Fruit fly (Drosophila melanogaster) S2 (cell line): Measurements from ENCODE around the gene PolI.

Source experiments
- CG8478 ChIP-seq: fragments of >200 bp; optimal IDR thresholded peaks from 2 replicates; lab custom pipeline; 2018
- CTCF ChIP-seq, 2 experiments: fragments of >200 bp; optimal IDR thresholded peaks; 2 replicates each; lab custom pipeline; 2018

The PolI gene

dm6 chr3R:8208378-8209021 lies 24.8 kb upstream of the PolI start:
- TF ChIP-seq CTCF (optimal IDR thresholded peaks at IDR 0.05; lab: Kevin White, UChicago) (no peak), CG8478 (lab: Kevin White, UChicago) (no peak)

dm6 chr3R:8210837-8211488 lies 22.3 kb upstream of the PolI start:
- no peak for TF ChIP-seq CTCF (optimal IDR thresholded peaks at IDR 0.05; lab: Kevin White, UChicago)
- TF ChIP-seq CG8478 (lab: Kevin White, UChicago), result no peak

- TF ChIP-seq CTCF (optimal IDR thresholded peaks at IDR 0.05; lab: Kevin White, UChicago) (no peak), CG8478 (lab: Kevin White, UChicago) (no peak)
These were observed 20.7 kb upstream of the PolI start for dm6 chr3R:8212594-8212993.

dm6 chr3R:8215528-8216189 lies 17.6 kb upstream of the PolI start:
- TF ChIP-seq CG8478 (lab: Kevin White, UChicago) (no peak), CTCF (optimal IDR thresholded peaks at IDR 0.05; lab: Kevin White, UChicago) (no peak)

- TF ChIP-seq CTCF (optimal IDR thresholded peaks at IDR 0.05; lab: Kevin White, UChicago), result no peak
- TF ChIP-seq CG8478 (lab: Kevin White, UChicago), result no peak
These were observed 15.6 kb upstream of the PolI start, which contains the start of gene CG7800 for dm6 chr3R:8217727-8218126. Gene CG7800, plus strand, starts transcription at chr3R:8217957.

- TF ChIP-seq CTCF (optimal IDR thresholded peaks at IDR 0.05; lab: Kevin White, UChicago) (no peak), CG8478 (lab: Kevin White, UChicago) (no peak)
These were observed 13.4 kb upstream of the PolI start, which contains the start of gene CG18249 for dm6 chr3R:8219891-8220290. Gene CG18249, plus strand, starts transcription at chr3R:8220146.

dm6 chr3R:8223074-8223597 lies 10.2 kb upstream of the PolI start:
- TF ChIP-seq CTCF (optimal IDR thresholded peaks at IDR 0.05; lab: Kevin White, UChicago) (no peak), CG8478 (lab: Kevin White, UChicago) (no peak)

- TF ChIP-seq CG8478 (lab: Kevin White, UChicago) (no peak), CTCF (optimal IDR thresholded peaks at IDR 0.05; lab: Kevin White, UChicago) (no peak)
These were observed 8.4 kb upstream of the PolI start for dm6 chr3R:8224726-8225460.

- no peak for TF ChIP-seq CTCF (optimal IDR thresholded peaks at IDR 0.05; lab: Kevin White, UChicago)
- no peak for TF ChIP-seq CG8478 (lab: Kevin White, UChicago)
These were observed 7.8 kb upstream of the PolI start for dm6 chr3R:8225461-8225971.

- TF ChIP-seq CTCF (optimal IDR thresholded peaks at IDR 0.05; lab: Kevin White, UChicago), result no peak
- TF ChIP-seq CG8478 (lab: Kevin White, UChicago), result no peak
These were observed 6.0 kb upstream of the PolI start for dm6 chr3R:8227344-8227743.

dm6 chr3R:8233864-8234263 lies 557 bp downstream of the PolI start:
- TF ChIP-seq CG8478 (lab: Kevin White, UChicago), result no peak
- no peak for TF ChIP-seq CTCF (optimal IDR thresholded peaks at IDR 0.05; lab: Kevin White, UChicago)

- TF ChIP-seq CTCF (optimal IDR thresholded peaks at IDR 0.05; lab: Kevin White, UChicago), result no peak
These were observed 6.4 kb downstream of the PolI start for dm6 chr3R:8239472-8240301.

- TF ChIP-seq CG8478 (lab: Kevin White, UChicago) (no peak), CTCF (optimal IDR thresholded peaks at IDR 0.05; lab: Kevin White, UChicago) (peak in 1 of 2 experiments; percentile 27)
These were observed 7.0 kb downstream of the PolI start, which contains the start of gene Ada2b for dm6 chr3R:8240302-8240682. Gene Ada2b, minus strand, starts transcription at chr3R:8240515.
